Worm (Caenorhabditis elegans) whole organism, L3 larva: ENCODE data around the gene popl-5.

Experiments used
- elt-1 ChIP-seq: fragments of 150-350 bp; optimal IDR thresholded peaks from 2 replicates; lab custom pipeline; 2014; ENCODE audit warnings: missing biosample characterization, missing genetic modification characterization
- lin-39 ChIP-seq: fragments of 150-350 bp; optimal IDR thresholded peaks from 2 replicates; lab custom pipeline; 2018; ENCODE audit warnings: missing biosample characterization, missing genetic modification reagents, missing genetic modification characterization
- lsy-12 ChIP-seq: sonication (generic microtip); optimal IDR thresholded peaks from 2 replicates; lab custom pipeline; 2016; ENCODE audit warnings: mild to moderate bottlenecking, missing genetic modification characterization, missing compliant biosample characterization
- mdl-1 ChIP-seq: fragments of 150-350 bp; optimal IDR thresholded peaks from 2 replicates; lab custom pipeline; 2014; ENCODE audit warnings: missing biosample characterization, missing genetic modification characterization
- nhr-76 ChIP-seq: fragments of 150-350 bp; sonication (generic microtip); optimal IDR thresholded peaks from 5 replicates; lab custom pipeline; 2014; ENCODE audit warnings: missing biosample characterization, missing genetic modification characterization
- unc-39 ChIP-seq: sonication (generic microtip); optimal IDR thresholded peaks from 4 replicates; lab custom pipeline; 2017; ENCODE audit warnings: missing biosample characterization, missing genetic modification characterization
- unc-62 ChIP-seq: fragments of 150-350 bp; sonication (generic microtip); optimal IDR thresholded peaks from 4 replicates; lab custom pipeline; 2014; ENCODE audit warnings: missing biosample characterization, missing genetic modification reagents, missing genetic modification characterization

- TF ChIP-seq lin-39 (tag; lab: Kevin White, UChicago) (no peak), unc-39 (tag; lab: Kevin White, UChicago) (no peak), unc-62 (no peak), nhr-76 (tag; lab: Kevin White, UChicago) (no peak), elt-1 (tag; lab: Kevin White, UChicago) (no peak), mdl-1 (tag; lab: Kevin White, UChicago) (no peak), lsy-12 (no peak)
These were observed at the start of gene popl-5 for ce11 chrIII:11487245-11487644.
